Worm (Caenorhabditis elegans) whole organism, mixed stage, embryonic: ENCODE results near the gene C18D11.6.

Source experiments
- bed-3 ChIP-seq: fragments of 200-800 bp; sonication (Bioruptor generic); optimal IDR thresholded peaks from 3 replicates; lab custom pipeline; 2018; ENCODE audit warnings: mild to moderate bottlenecking, missing genetic modification characterization, moderate library complexity, missing compliant biosample characterization
- ces-1 ChIP-seq: fragments of 150-350 bp; optimal IDR thresholded peaks from 2 replicates; lab custom pipeline; 2014; ENCODE audit warnings: missing biosample characterization, missing genetic modification reagents, missing genetic modification characterization
- flh-1 ChIP-seq: fragments of 200-800 bp; sonication (Bioruptor generic); optimal IDR thresholded peaks from 2 replicates; lab custom pipeline; 2018; ENCODE audit warnings: mild to moderate bottlenecking, missing genetic modification characterization, moderate library complexity, missing compliant biosample characterization
- lin-13 ChIP-seq: fragments of 150-350 bp; optimal IDR thresholded peaks from 2 replicates; lab custom pipeline; 2014; ENCODE audit warnings: missing biosample characterization, missing genetic modification characterization
- mep-1 ChIP-seq: fragments of 150-350 bp; optimal IDR thresholded peaks from 2 replicates; lab custom pipeline; 2017; ENCODE audit warnings: missing biosample characterization, missing genetic modification reagents, missing genetic modification characterization, inconsistent platforms
- pha-4 ChIP-seq: fragments of 150-350 bp; optimal IDR thresholded peaks from 2 replicates; lab custom pipeline; 2018; ENCODE audit warnings: missing biosample characterization, missing genetic modification reagents, missing genetic modification characterization
- snpc-4 ChIP-seq: fragments of 150-350 bp; optimal IDR thresholded peaks from 2 replicates; lab custom pipeline; 2014; ENCODE audit warnings: missing biosample characterization, missing genetic modification characterization

- TF ChIP-seq pha-4 (tag; lab: Kevin White, UChicago): no peak
- TF ChIP-seq lin-13: no peak
- TF ChIP-seq bed-3 (GFP tag; lab: Kevin White, UChicago): no peak
- TF ChIP-seq ces-1 (GFP tag; lab: Kevin White, UChicago): peak; percentile 26
- no peak for TF ChIP-seq flh-1 (GFP tag; lab: Kevin White, UChicago)
- TF ChIP-seq mep-1 (tag; lab: Kevin White, UChicago): no peak
- TF ChIP-seq snpc-4: no peak
Measured at ce11 chrIII:11847014-11847413, 36.7 kb downstream of the C18D11.6 start.
